Worm (Caenorhabditis elegans) whole organism, early embryonic: ENCODE measurements around the gene C25H3.14.

Experiments
- B0310.2 ChIP-seq: sonication (generic microtip); optimal IDR thresholded peaks from 2 replicates; lab custom pipeline; 2016; ENCODE audit warnings: mild to moderate bottlenecking, missing genetic modification characterization, missing compliant biosample characterization
- F13C5.2 ChIP-seq: sonication (generic microtip); optimal IDR thresholded peaks from 2 replicates; lab custom pipeline; 2017; ENCODE audit warnings: mild to moderate bottlenecking, missing genetic modification characterization, inconsistent platforms, missing compliant biosample characterization
- aly-1 ChIP-seq: sonication (generic microtip); optimal IDR thresholded peaks from 2 replicates; lab custom pipeline; 2016; ENCODE audit warnings: missing genetic modification characterization, missing compliant biosample characterization
- ama-1 ChIP-seq: fragments of 150-350 bp; optimal IDR thresholded peaks from 2 replicates; lab custom pipeline; 2014
- ceh-13 ChIP-seq: fragments of 200-800 bp; sonication (Bioruptor generic); optimal IDR thresholded peaks from 2 replicates; lab custom pipeline; 2018; ENCODE audit warnings: mild to moderate bottlenecking, missing genetic modification characterization, missing compliant biosample characterization
- ceh-36 ChIP-seq: sonication (generic microtip); optimal IDR thresholded peaks from 2 replicates; lab custom pipeline; 2016; ENCODE audit warnings: missing genetic modification characterization, inconsistent platforms, missing compliant biosample characterization
- ets-7 ChIP-seq: sonication (generic microtip); optimal IDR thresholded peaks from 2 replicates; lab custom pipeline; 2016; ENCODE audit warnings: missing genotype, missing genetic modification characterization, missing compliant biosample characterization
- flt-1 ChIP-seq: fragments of 200-800 bp; sonication (Bioruptor generic); IDR thresholded peaks from 2 replicates; pipeline ENCODE4 v1.3.6; 2022; ENCODE audit warnings: missing genetic modification characterization, missing compliant biosample characterization
- hmbx-1 ChIP-seq: sonication (generic microtip); optimal IDR thresholded peaks from 2 replicates; lab custom pipeline; 2016; ENCODE audit warnings: mild to moderate bottlenecking, missing genetic modification characterization, missing compliant biosample characterization
- hmg-4 ChIP-seq: fragments of 200-800 bp; sonication (Bioruptor generic); optimal IDR thresholded peaks from 2 replicates; lab custom pipeline; 2018; ENCODE audit warnings: mild to moderate bottlenecking, missing genetic modification characterization, missing compliant biosample characterization
- hnd-1 ChIP-seq: sonication (generic microtip); optimal IDR thresholded peaks from 2 replicates; lab custom pipeline; 2016; ENCODE audit warnings: missing genetic modification characterization, missing compliant biosample characterization
- pes-1 ChIP-seq: fragments of 200-800 bp; sonication (Bioruptor generic); IDR thresholded peaks from 2 replicates; pipeline ENCODE4 v1.3.6; 2022; ENCODE audit warnings: missing genetic modification reagents, missing genetic modification characterization, missing compliant biosample characterization
- scrt-1 ChIP-seq: fragments of 200-800 bp; sonication (Bioruptor generic); IDR thresholded peaks from 2 replicates; pipeline ENCODE4 v1.3.6; 2022; ENCODE audit warnings: missing genetic modification characterization, missing compliant biosample characterization
- sea-1 ChIP-seq: fragments of 200-800 bp; sonication (Bioruptor generic); conservative IDR thresholded peaks from 2 replicates; pipeline ENCODE4 v1.3.6; 2022; ENCODE audit warnings: missing genetic modification characterization, missing compliant biosample characterization
- tbx-11 ChIP-seq: fragments of 200-800 bp; sonication (Bioruptor generic); IDR thresholded peaks from 2 replicates; pipeline ENCODE4 v1.3.6; 2022; ENCODE audit warnings: missing genetic modification characterization, missing compliant biosample characterization
- tbx-37 ChIP-seq: fragments of 200-800 bp; sonication (Bioruptor generic); conservative IDR thresholded peaks from 2 replicates; pipeline ENCODE4 v1.3.6; 2022; ENCODE audit warnings: missing genetic modification reagents, missing genetic modification characterization, missing compliant biosample characterization
- tra-4 ChIP-seq: sonication (generic microtip); optimal IDR thresholded peaks from 2 replicates; lab custom pipeline; 2017; ENCODE audit warnings: missing genetic modification characterization, missing compliant biosample characterization

C25H3.14 gene

DNA sequence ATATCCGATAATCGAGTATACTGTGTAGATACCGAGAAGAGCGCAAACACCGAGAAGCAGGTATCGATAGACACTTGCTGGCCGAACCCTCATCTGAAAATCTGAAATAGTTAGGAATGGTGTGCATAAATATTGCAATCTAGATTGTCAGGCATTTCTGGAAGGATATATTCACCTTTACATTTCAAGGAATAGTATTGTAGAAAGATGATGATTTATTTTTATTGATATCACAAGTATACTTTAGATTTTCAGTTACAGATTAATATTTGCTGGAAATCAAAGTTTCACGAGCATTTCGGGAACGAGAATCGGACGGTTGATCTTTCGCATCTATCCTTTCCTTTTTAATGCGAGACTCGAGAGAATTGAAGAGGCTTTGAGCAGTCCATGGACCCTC is 35.2 kb upstream of the C25H3.14 start, which contains the start of gene fut-3:
Gene fut-3 (minus strand): TSS at position 101 of the 400 bp plus-strand sequence.
- no peak for TF ChIP-seq tra-4 (tag; lab: Kevin White, UChicago)

DNA sequence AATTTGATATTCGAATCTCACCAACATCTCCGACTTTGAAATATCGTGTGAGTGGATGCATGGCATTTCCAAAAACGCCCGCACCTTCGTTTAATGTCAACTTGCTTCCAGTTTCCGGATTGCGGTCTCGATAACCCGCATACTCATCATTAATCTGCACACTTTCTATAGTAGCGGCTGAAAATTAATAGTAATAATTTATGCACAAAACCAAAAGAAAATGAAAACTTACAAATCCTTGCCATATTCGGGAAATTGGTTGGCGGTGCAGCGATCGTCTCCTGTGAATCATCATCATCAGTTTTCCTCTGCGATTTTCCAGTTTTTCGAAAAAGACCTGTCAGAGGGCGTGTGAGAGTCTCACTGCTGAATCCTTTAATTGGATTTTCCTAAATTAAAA is 34.7 kb upstream of the C25H3.14 start:
- TF ChIP-seq scrt-1 (no peak), F13C5.2 (tag; lab: Kevin White, UChicago) (no peak), hnd-1 (no peak), ets-7 (tag; lab: Kevin White, UChicago) (no peak), sea-1 (GFP tag; lab: Robert Waterston, UW) (no peak), aly-1 (no peak), tbx-37 (GFP tag; lab: Robert Waterston, UW) (no peak), hmbx-1 (no peak), tra-4 (tag; lab: Kevin White, UChicago) (no peak), ceh-36 (no peak), tbx-11 (GFP tag; lab: Robert Waterston, UW) (no peak), hmg-4 (GFP tag; lab: Kevin White, UChicago) (no peak)

DNA sequence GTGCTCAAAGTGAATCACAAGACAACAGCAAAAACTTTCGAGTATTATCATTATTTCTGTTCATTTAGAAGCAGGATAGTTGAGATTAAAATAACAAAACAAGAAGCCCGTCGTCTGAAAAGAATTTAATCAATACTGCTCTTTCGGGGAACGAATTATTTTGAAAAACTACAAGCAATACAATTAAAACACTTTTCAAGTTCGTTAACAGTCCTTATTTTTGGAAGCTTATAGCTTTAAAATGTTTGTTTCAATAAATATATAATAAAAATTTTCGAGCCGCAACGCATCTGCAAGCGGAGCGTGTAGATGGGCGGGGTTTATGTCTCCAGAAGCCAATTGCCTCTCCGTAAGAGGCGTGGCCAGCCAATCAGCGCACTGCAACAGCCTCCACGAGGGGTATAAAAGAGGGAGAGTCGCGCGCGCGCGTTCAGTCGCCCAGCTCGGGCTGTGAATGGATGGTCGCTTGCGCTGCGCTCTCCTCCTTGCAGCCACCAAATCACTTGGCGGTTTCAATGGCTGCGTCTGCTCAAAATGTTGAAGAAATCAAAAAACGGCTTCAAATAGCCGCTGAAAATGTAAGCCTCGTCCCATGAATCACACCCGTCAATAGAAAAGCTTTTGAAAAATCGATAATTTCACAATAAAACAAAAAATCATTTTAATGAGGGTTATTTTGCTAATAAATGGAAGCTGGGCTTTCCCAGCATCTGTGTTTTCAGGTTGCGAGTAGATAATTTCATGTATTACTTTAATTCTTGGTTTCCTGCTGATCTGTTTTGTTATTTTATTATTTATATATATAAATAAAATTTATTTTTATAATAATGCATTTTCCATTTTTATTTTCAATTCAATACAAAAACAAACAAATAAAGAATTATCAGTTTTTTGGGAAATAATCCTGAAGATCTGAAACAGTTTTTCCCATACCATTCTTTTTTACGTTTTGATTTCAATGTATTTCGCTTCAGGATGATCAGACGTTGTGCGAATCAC is 33.9 kb upstream of the C25H3.14 start, which contains the start of the genes ift-43 and mdt-26:
Gene ift-43 (minus strand): TSS at position 51 of the 999 bp plus-strand sequence.
Gene mdt-26 (plus strand): TSS at position 446 of the 999 bp plus-strand sequence.
- TF ChIP-seq ceh-13 (GFP tag; lab: Kevin White, UChicago) (no peak), hnd-1 (no peak), hmg-4 (GFP tag; lab: Kevin White, UChicago) (peak; percentile 82), ama-1 (lab: Kevin White, UChicago) (peak; percentile 98), flt-1 (GFP tag; lab: Robert Waterston, UW) (peak; percentile 54; the same call in 1 of the 2 replicates), aly-1 (no peak), sea-1 (GFP tag; lab: Robert Waterston, UW) (peak; percentile 82), ets-7 (tag; lab: Kevin White, UChicago) (no peak), hmbx-1 (no peak), scrt-1 (peak; percentile 76), tbx-11 (GFP tag; lab: Robert Waterston, UW) (peak; percentile 67), pes-1 (peak; percentile 67), tra-4 (tag; lab: Kevin White, UChicago) (no peak), B0310.2 (tag; lab: Kevin White, UChicago) (peak; percentile 24), tbx-37 (GFP tag; lab: Robert Waterston, UW) (peak; percentile 5; the same call in 1 of the 2 replicates), F13C5.2 (tag; lab: Kevin White, UChicago) (peak; percentile 46), ceh-36 (peak; percentile 27)

DNA sequence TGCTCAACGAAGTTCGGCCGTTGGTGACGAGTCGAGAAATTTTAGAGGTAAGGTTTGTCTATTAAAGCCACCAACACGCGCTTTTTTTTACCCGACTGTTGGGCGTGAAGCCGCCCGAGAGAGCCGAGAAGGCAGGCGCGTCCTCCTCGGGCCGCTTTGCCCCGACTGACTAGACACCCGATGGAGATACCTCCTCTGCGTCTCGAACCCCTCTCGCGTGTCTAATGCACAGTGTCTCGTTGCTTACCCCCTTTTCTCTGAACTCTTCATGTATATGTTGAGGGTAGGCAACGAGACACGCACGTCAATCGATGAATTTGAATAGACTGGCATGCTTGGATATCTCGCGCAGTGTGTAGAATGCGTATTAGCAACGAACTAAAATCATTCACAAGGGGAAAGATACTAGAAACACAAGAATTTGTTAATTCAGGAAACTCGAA is 33.1 kb upstream of the C25H3.14 start:
- TF ChIP-seq ceh-13 (GFP tag; lab: Kevin White, UChicago) = peak; percentile 19
- peak; percentile 82 for TF ChIP-seq B0310.2 (tag; lab: Kevin White, UChicago)
- peak; percentile 80 for TF ChIP-seq tbx-11 (GFP tag; lab: Robert Waterston, UW)
- peak; percentile 83 for TF ChIP-seq aly-1
- TF ChIP-seq pes-1 = peak; percentile 83
- TF ChIP-seq ets-7 (tag; lab: Kevin White, UChicago) = peak; percentile 40
- TF ChIP-seq ceh-36 = peak; percentile 66
- peak; percentile 96 for TF ChIP-seq ama-1 (lab: Kevin White, UChicago)
- TF ChIP-seq hnd-1 = peak; percentile 64
- TF ChIP-seq flt-1 (GFP tag; lab: Robert Waterston, UW) = peak; percentile 73
- peak; percentile 93 for TF ChIP-seq sea-1 (GFP tag; lab: Robert Waterston, UW)
- TF ChIP-seq tbx-37 (GFP tag; lab: Robert Waterston, UW) = peak; percentile 72
- TF ChIP-seq tra-4 (tag; lab: Kevin White, UChicago) = peak; percentile 72
- TF ChIP-seq F13C5.2 (tag; lab: Kevin White, UChicago) = peak; percentile 73
- peak; percentile 90 for TF ChIP-seq scrt-1
- peak; percentile 78 for TF ChIP-seq hmbx-1
- TF ChIP-seq hmg-4 (GFP tag; lab: Kevin White, UChicago) = peak; percentile 92

DNA sequence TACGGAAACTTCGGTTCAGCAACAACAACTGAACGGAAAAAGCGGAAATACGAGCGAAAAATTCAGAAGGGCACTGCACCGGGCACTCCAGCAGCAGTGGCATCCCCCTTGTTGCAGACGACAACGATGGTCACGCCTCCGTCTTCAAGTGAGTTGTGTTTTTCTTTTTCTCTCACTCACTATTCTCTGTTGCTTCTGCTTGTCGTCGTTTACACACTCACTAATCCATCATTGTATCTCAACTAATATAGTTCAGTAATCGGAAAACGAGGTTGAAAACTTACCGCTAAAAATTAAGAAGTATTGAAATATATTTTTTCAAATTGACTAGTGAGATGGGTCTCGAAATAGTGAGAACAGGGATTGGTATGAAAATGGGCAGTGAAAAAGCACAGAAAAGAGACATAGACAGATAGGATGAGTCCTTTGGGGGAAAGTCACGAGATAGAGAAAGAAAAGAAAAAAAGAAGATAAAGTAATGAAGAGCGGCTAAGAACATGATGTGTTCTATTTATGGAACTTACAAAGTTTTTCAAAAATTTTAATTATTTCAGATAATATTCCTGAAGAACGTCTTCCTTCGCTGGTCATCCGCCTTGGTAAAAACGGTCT is 31.6 kb upstream of the C25H3.14 start:
- TF ChIP-seq hmg-4 (GFP tag; lab: Kevin White, UChicago) (no peak), aly-1 (no peak), tbx-37 (GFP tag; lab: Robert Waterston, UW) (no peak), tra-4 (tag; lab: Kevin White, UChicago) (no peak)

- TF ChIP-seq tbx-37 (GFP tag; lab: Robert Waterston, UW) = no peak
- TF ChIP-seq flt-1 (GFP tag; lab: Robert Waterston, UW) = no peak
- no peak for TF ChIP-seq sea-1 (GFP tag; lab: Robert Waterston, UW)
These were observed 29.9 kb upstream of the C25H3.14 start, which contains the start of gene C25H3.15 for ce11 chrII:5665029-5665428. Gene C25H3.15, plus strand, starts transcription at chrII:5665329.

DNA sequence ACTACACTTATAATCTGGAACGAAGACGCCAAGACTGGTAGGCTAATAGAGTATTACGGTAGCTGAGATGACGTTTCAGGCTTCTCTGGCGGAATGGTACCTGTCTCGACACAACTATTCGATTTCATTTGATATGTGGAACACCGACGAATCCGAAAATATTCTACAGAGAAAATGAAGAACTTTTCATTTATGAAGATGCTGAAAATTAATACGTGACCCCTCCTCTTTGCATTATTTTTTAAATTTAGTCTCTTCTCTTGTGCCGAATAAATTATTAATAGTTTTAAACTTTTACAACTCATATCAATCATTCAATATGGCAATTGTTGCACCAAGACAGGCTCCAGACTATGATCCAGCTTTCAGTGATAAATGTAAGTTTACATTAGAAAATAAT is 28.9 kb upstream of the C25H3.14 start, which contains the start of gene C25H3.16:
Gene C25H3.16 (plus strand): TSS at position 301 of the 400 bp plus-strand sequence.
- TF ChIP-seq ama-1 (lab: Kevin White, UChicago) (no peak), ceh-13 (GFP tag; lab: Kevin White, UChicago) (no peak), aly-1 (no peak), hnd-1 (no peak), ceh-36 (no peak), ets-7 (tag; lab: Kevin White, UChicago) (no peak), flt-1 (GFP tag; lab: Robert Waterston, UW) (no peak), hmbx-1 (no peak), tbx-37 (GFP tag; lab: Robert Waterston, UW) (no peak), hmg-4 (GFP tag; lab: Kevin White, UChicago) (no peak), pes-1 (no peak), scrt-1 (no peak), F13C5.2 (tag; lab: Kevin White, UChicago) (no peak), tbx-11 (GFP tag; lab: Robert Waterston, UW) (no peak), B0310.2 (tag; lab: Kevin White, UChicago) (no peak), tra-4 (tag; lab: Kevin White, UChicago) (no peak), sea-1 (GFP tag; lab: Robert Waterston, UW) (no peak)
